Fruit fly (Drosophila melanogaster) whole organism, embryonic: ENCODE results near the gene Ae2.
A peak's percentile ranks its signal among the peaks of the same experiment; 100 is the strongest.

Experiments
- Bdp1 ChIP-seq: fragments of 200-800 bp; sonication (Bioruptor generic); optimal IDR thresholded peaks from 3 replicates; lab custom pipeline; 2016; ENCODE audit warnings: missing biosample characterization, missing genetic modification characterization
- CG10274 ChIP-seq: fragments of 200-800 bp; sonication (Bioruptor generic); optimal IDR thresholded peaks from 3 replicates; lab custom pipeline; 2017; ENCODE audit warnings: missing biosample characterization, mild to moderate bottlenecking, missing genetic modification characterization
- CG10654 ChIP-seq: fragments of 200-800 bp; sonication (Bioruptor generic); optimal IDR thresholded peaks from 2 replicates; lab custom pipeline; 2016; ENCODE audit warnings: missing biosample characterization, missing genetic modification characterization
- CG12391 ChIP-seq: fragments of 200-800 bp; sonication (Bioruptor generic); optimal IDR thresholded peaks from 3 replicates; lab custom pipeline; 2018; ENCODE audit warnings: missing biosample characterization, mild to moderate bottlenecking, missing genetic modification characterization, moderate library complexity
- CG12942 ChIP-seq: fragments of 200-800 bp; sonication (Bioruptor generic); optimal IDR thresholded peaks from 3 replicates; lab custom pipeline; 2016; ENCODE audit warnings: missing biosample characterization, missing genetic modification characterization
- CG15269 ChIP-seq: fragments of 200-800 bp; sonication (Bioruptor generic); optimal IDR thresholded peaks from 2 replicates; lab custom pipeline; 2018; ENCODE audit warnings: missing biosample characterization, mild to moderate bottlenecking, missing genetic modification characterization, moderate library complexity
- CG16863 ChIP-seq: fragments of 200-800 bp; sonication (Bioruptor generic); optimal IDR thresholded peaks from 3 replicates; lab custom pipeline; 2016; ENCODE audit warnings: missing biosample characterization, missing genetic modification characterization
- CG17361 ChIP-seq: fragments of 200-800 bp; sonication (Bioruptor generic); IDR thresholded peaks from 3 replicates; pipeline ENCODE4 v1.3.6; 2022; ENCODE audit warnings: missing biosample characterization, missing genetic modification characterization
- CG18011 ChIP-seq: fragments of 200-800 bp; sonication (Bioruptor generic); optimal IDR thresholded peaks from 2 replicates; lab custom pipeline; 2017; ENCODE audit warnings: missing biosample characterization, missing genetic modification characterization, mild to moderate bottlenecking, moderate library complexity, missing genotype
- CG1832 ChIP-seq: fragments of 200-800 bp; sonication (Bioruptor generic); optimal IDR thresholded peaks from 2 replicates; lab custom pipeline; 2017; ENCODE audit warnings: missing biosample characterization, mild to moderate bottlenecking, missing genetic modification characterization, inconsistent platforms
- CG18764 ChIP-seq: fragments of 200-800 bp; sonication (Bioruptor generic); optimal IDR thresholded peaks from 3 replicates; lab custom pipeline; 2016; ENCODE audit warnings: missing biosample characterization, missing genetic modification characterization
- CG30403 ChIP-seq: fragments of 200-800 bp; sonication (Bioruptor generic); optimal IDR thresholded peaks from 3 replicates; lab custom pipeline; 2016; ENCODE audit warnings: missing biosample characterization, missing genetic modification characterization
- CG34224 ChIP-seq: fragments of 200-800 bp; sonication (Bioruptor generic); IDR thresholded peaks from 3 replicates; pipeline ENCODE4 v1.3.6; 2022; ENCODE audit warnings: missing biosample characterization, missing genetic modification characterization; ENCODE audit not compliant: partially characterized antibody
- CG3995 ChIP-seq: fragments of 200-800 bp; sonication (Bioruptor generic); optimal IDR thresholded peaks from 3 replicates; lab custom pipeline; 2016; ENCODE audit warnings: missing biosample characterization, missing genetic modification characterization
- CG42726 ChIP-seq: fragments of 200-800 bp; sonication (Bioruptor generic); IDR thresholded peaks from 2 replicates; pipeline ENCODE4 v1.3.6; 2022; ENCODE audit warnings: missing biosample characterization, missing genetic modification characterization; ENCODE audit not compliant: partially characterized antibody
- CG4707 ChIP-seq: fragments of 200-800 bp; sonication (Bioruptor generic); optimal IDR thresholded peaks from 2 replicates; lab custom pipeline; 2018; ENCODE audit warnings: missing biosample characterization, mild to moderate bottlenecking, missing genetic modification characterization, moderate library complexity
- CG6175 ChIP-seq: fragments of 200-800 bp; sonication (Bioruptor generic); IDR thresholded peaks from 3 replicates; pipeline ENCODE4 v1.3.6; 2022; ENCODE audit warnings: missing biosample characterization, missing genetic modification characterization
- CG6854 ChIP-seq: fragments of 200-800 bp; sonication (Bioruptor generic); optimal IDR thresholded peaks from 3 replicates; lab custom pipeline; 2017; ENCODE audit warnings: missing biosample characterization, mild to moderate bottlenecking, missing genetic modification characterization
- CG7786 ChIP-seq: fragments of 200-800 bp; sonication (Bioruptor generic); optimal IDR thresholded peaks from 2 replicates; lab custom pipeline; 2016; ENCODE audit warnings: missing biosample characterization, missing genetic modification characterization
- CG9215 ChIP-seq: fragments of 200-800 bp; sonication (Bioruptor generic); IDR thresholded peaks from 2 replicates; pipeline ENCODE4 v1.3.6; 2022; ENCODE audit warnings: missing biosample characterization, missing genetic modification characterization
- Chrac-16 ChIP-seq: fragments of 200-800 bp; sonication (Bioruptor generic); optimal IDR thresholded peaks from 3 replicates; lab custom pipeline; 2016; ENCODE audit warnings: missing biosample characterization, missing genetic modification characterization
- CkIIα-i1 ChIP-seq: fragments of 200-800 bp; sonication (Bioruptor generic); IDR thresholded peaks from 2 replicates; pipeline ENCODE4 v1.3.6; 2022; ENCODE audit warnings: missing biosample characterization, missing genetic modification characterization
- Elba2 ChIP-seq: fragments of 200-800 bp; sonication (Bioruptor generic); optimal IDR thresholded peaks from 3 replicates; lab custom pipeline; 2016; ENCODE audit warnings: missing biosample characterization, missing genetic modification characterization
- Ets97D ChIP-seq: fragments of 200-800 bp; sonication (Bioruptor generic); optimal IDR thresholded peaks from 3 replicates; lab custom pipeline; 2016; ENCODE audit warnings: missing biosample characterization, missing genetic modification characterization
- Hmx ChIP-seq: fragments of 200-800 bp; sonication (Bioruptor generic); optimal IDR thresholded peaks from 2 replicates; lab custom pipeline; 2016; ENCODE audit warnings: missing biosample characterization, missing genetic modification characterization
- NC2β ChIP-seq: fragments of 200-800 bp; sonication (Bioruptor generic); optimal IDR thresholded peaks from 2 replicates; lab custom pipeline; 2016; ENCODE audit warnings: missing biosample characterization, missing genetic modification characterization
- NFAT ChIP-seq: fragments of 200-800 bp; sonication (Bioruptor generic); IDR thresholded peaks from 2 replicates; pipeline ENCODE4 v1.3.6; 2022; ENCODE audit warnings: missing biosample characterization, missing genetic modification characterization
- Poxn ChIP-seq: fragments of 200-800 bp; sonication (Bioruptor generic); IDR thresholded peaks from 2 replicates; pipeline ENCODE4 v1.3.6; 2022; ENCODE audit warnings: missing biosample characterization, missing genetic modification characterization
- Ptx1 ChIP-seq: fragments of 200-800 bp; sonication (Bioruptor generic); IDR thresholded peaks from 2 replicates; pipeline ENCODE4 v1.3.6; 2022; ENCODE audit warnings: missing biosample characterization, missing genetic modification characterization
- Sry-δ ChIP-seq: fragments of 200-800 bp; sonication (Bioruptor generic); optimal IDR thresholded peaks from 2 replicates; lab custom pipeline; 2016; ENCODE audit warnings: missing biosample characterization, missing genetic modification characterization
- abd-A ChIP-seq: fragments of 200-800 bp; sonication (Bioruptor generic); optimal IDR thresholded peaks from 3 replicates; lab custom pipeline; 2019; ENCODE audit warnings: missing biosample characterization, mild to moderate bottlenecking, missing genetic modification characterization, moderate library complexity
- al ChIP-seq: fragments of 200-800 bp; sonication (Bioruptor generic); IDR thresholded peaks from 2 replicates; pipeline ENCODE4 v1.3.6; 2022; ENCODE audit warnings: missing biosample characterization, missing genetic modification characterization
- amos ChIP-seq: fragments of 200-800 bp; sonication (Bioruptor generic); IDR thresholded peaks from 2 replicates; pipeline ENCODE4 v1.3.6; 2022; ENCODE audit warnings: missing biosample characterization, missing genetic modification characterization; ENCODE audit not compliant: partially characterized antibody
- ash1 ChIP-seq: fragments of 200-800 bp; sonication (Bioruptor generic); optimal IDR thresholded peaks from 2 replicates; lab custom pipeline; 2018; ENCODE audit warnings: missing biosample characterization, mild to moderate bottlenecking, missing genetic modification characterization
- chinmo ChIP-seq: fragments of 200-800 bp; sonication (Bioruptor generic); IDR thresholded peaks from 4 replicates; pipeline ENCODE4 v1.3.6; 2022; ENCODE audit warnings: missing biosample characterization, missing genetic modification characterization; ENCODE audit not compliant: partially characterized antibody
- ci ChIP-seq: fragments of 200-800 bp; sonication (Bioruptor generic); IDR thresholded peaks from 3 replicates; pipeline ENCODE4 v1.3.6; 2022; ENCODE audit warnings: missing biosample characterization, missing genetic modification characterization
- dm ChIP-seq: fragments of 200-800 bp; sonication (Bioruptor generic); optimal IDR thresholded peaks from 3 replicates; lab custom pipeline; 2016; ENCODE audit warnings: missing biosample characterization, missing genetic modification characterization
- emc ChIP-seq: fragments of 200-800 bp; sonication (Bioruptor generic); optimal IDR thresholded peaks from 2 replicates; lab custom pipeline; 2016; ENCODE audit warnings: missing biosample characterization, missing genetic modification characterization
- exex ChIP-seq: fragments of 200-800 bp; sonication (Bioruptor generic); optimal IDR thresholded peaks from 4 replicates; lab custom pipeline; 2018; ENCODE audit warnings: missing biosample characterization, mild to moderate bottlenecking, missing genetic modification characterization, moderate library complexity
- gcm2 ChIP-seq: fragments of 200-800 bp; sonication (Bioruptor generic); optimal IDR thresholded peaks from 2 replicates; lab custom pipeline; 2016; ENCODE audit warnings: missing biosample characterization, missing genetic modification characterization
- gt ChIP-seq: fragments of 200-800 bp; sonication (Bioruptor generic); IDR thresholded peaks from 2 replicates; pipeline ENCODE4 v1.3.6; 2022; ENCODE audit warnings: missing biosample characterization, missing genetic modification characterization
- hb ChIP-seq: fragments of 200-800 bp; sonication (Bioruptor generic); IDR thresholded peaks from 3 replicates; pipeline ENCODE4 v1.3.6; 2022; ENCODE audit warnings: missing biosample characterization, missing genetic modification characterization; ENCODE audit not compliant: partially characterized antibody
- hth ChIP-seq: fragments of >200 bp; optimal IDR thresholded peaks from 2 replicates; lab custom pipeline; 2017; ENCODE audit warnings: inconsistent platforms
- insv ChIP-seq, 2 experiments: fragments of 200-800 bp; sonication (Bioruptor generic); optimal IDR thresholded peaks; 3 replicates each; lab custom pipeline; 2016 to 2018; ENCODE audit warnings: missing biosample characterization in 2 of 2, missing genetic modification characterization in 2 of 2
- kay ChIP-seq: fragments of 200-800 bp; sonication (Bioruptor generic); optimal IDR thresholded peaks from 2 replicates; lab custom pipeline; 2016; ENCODE audit warnings: missing biosample characterization, missing genetic modification characterization
- schlank ChIP-seq: fragments of 200-800 bp; sonication (Bioruptor generic); optimal IDR thresholded peaks from 2 replicates; lab custom pipeline; 2018; ENCODE audit warnings: missing biosample characterization, mild to moderate bottlenecking, missing genetic modification characterization
- scrt ChIP-seq: fragments of 200-800 bp; sonication (Bioruptor generic); optimal IDR thresholded peaks from 2 replicates; lab custom pipeline; 2018; ENCODE audit warnings: missing biosample characterization, mild to moderate bottlenecking, missing genetic modification characterization, moderate library complexity
- stc ChIP-seq: fragments of 200-800 bp; sonication (Bioruptor generic); IDR thresholded peaks from 2 replicates; pipeline ENCODE4 v1.3.6; 2022; ENCODE audit warnings: missing biosample characterization, missing genetic modification characterization
- tna ChIP-seq: fragments of 200-800 bp; sonication (Bioruptor generic); IDR thresholded peaks from 2 replicates; pipeline ENCODE4 v1.3.6; 2022; ENCODE audit warnings: missing biosample characterization, missing genetic modification characterization; ENCODE audit not compliant: partially characterized antibody
- unpg ChIP-seq: fragments of 200-800 bp; sonication (Bioruptor generic); optimal IDR thresholded peaks from 3 replicates; lab custom pipeline; 2018; ENCODE audit warnings: missing biosample characterization, mild to moderate bottlenecking, missing genetic modification characterization, moderate library complexity
- wek ChIP-seq: fragments of 200-800 bp; sonication (Bioruptor generic); optimal IDR thresholded peaks from 3 replicates; lab custom pipeline; 2018; ENCODE audit warnings: missing biosample characterization, mild to moderate bottlenecking, missing genetic modification characterization, moderate library complexity

Gene Ae2

DNA sequence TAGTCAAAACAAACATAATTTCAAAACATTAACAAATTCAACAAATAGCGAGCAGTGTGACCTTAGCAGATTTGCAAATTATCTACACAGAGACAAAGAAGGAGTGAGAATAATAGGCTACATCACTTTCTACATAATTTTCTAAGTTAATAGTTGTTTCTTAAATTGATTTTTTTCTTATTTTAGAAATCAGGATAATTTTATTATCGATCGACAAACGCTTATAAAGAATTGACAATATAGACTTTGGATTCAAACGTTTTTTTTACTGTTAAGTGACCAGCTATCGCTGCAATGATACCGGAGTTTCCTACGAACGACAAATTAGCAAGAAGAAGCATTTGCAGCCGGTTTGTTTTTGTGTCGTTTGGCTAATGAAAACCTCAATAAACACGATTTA lies 40.2 kb upstream of the Ae2 start, which contains the start of the genes nbs and defl (continued):
- TF ChIP-seq schlank (tag; lab: Kevin White, UChicago) (no peak), CG17361 (GFP tag; lab: Robert Waterston, UW) (peak; percentile 86), CkIIα-i1 (GFP tag; lab: Robert Waterston, UW) (no peak), CG42726 (GFP tag; lab: Robert Waterston, UW) (no peak), tna (GFP tag; lab: Robert Waterston, UW) (no peak), Poxn (GFP tag; lab: Robert Waterston, UW) (0 out of 2 replicates have a peak, but pooled peaks have one; percentile 16), CG15269 (tag; lab: Kevin White, UChicago) (no peak), amos (GFP tag; lab: Robert Waterston, UW) (peak; percentile 19; the same call in 1 of the 2 replicates), emc (GFP tag; lab: Kevin White, UChicago) (peak; percentile 56), Ets97D (peak; percentile 48), Sry-δ (peak; percentile 50), abd-A (tag; lab: Kevin White, UChicago) (no peak), ash1 (GFP tag; lab: Kevin White, UChicago) (no peak), stc (GFP tag; lab: Robert Waterston, UW) (peak; percentile 62; the same call in 1 of the 2 replicates), al (peak; percentile 76), CG6175 (GFP tag; lab: Robert Waterston, UW) (no peak), Bdp1 (GFP tag; lab: Kevin White, UChicago) (no peak), ci (GFP tag; lab: Robert Waterston, UW) (no peak), CG30403 (GFP tag; lab: Kevin White, UChicago) (peak; percentile 78), exex (tag; lab: Kevin White, UChicago) (peak; percentile 36), CG6854 (GFP tag; lab: Kevin White, UChicago) (no peak), gcm2 (GFP tag; lab: Kevin White, UChicago) (no peak), Elba2 (GFP tag; lab: Kevin White, UChicago) (no peak), kay (peak; percentile 35), CG18764 (GFP tag; lab: Kevin White, UChicago) (peak; percentile 57), CG7786 (GFP tag; lab: Kevin White, UChicago) (peak; percentile 61), CG10654 (peak; percentile 50), NC2β (GFP tag; lab: Kevin White, UChicago) (peak; percentile 31), Chrac-16 (GFP tag; lab: Kevin White, UChicago) (peak; percentile 70), wek (GFP tag; lab: Kevin White, UChicago) (no peak), CG3995 (peak; percentile 96), CG1832 (GFP tag; lab: Kevin White, UChicago) (no peak), gt (GFP tag; lab: Robert Waterston, UW) (no peak), chinmo (GFP tag; lab: Robert Waterston, UW) (no peak), Ptx1 (peak; percentile 88), Hmx (GFP tag; lab: Kevin White, UChicago) (no peak), dm (peak; percentile 19), CG12391 (tag; lab: Kevin White, UChicago) (peak; percentile 73), CG9215 (GFP tag; lab: Robert Waterston, UW) (peak; percentile 81), CG10274 (GFP tag; lab: Kevin White, UChicago) (no peak), NFAT (GFP tag; lab: Robert Waterston, UW) (peak; percentile 67; the same call in 1 of the 2 replicates), unpg (GFP tag; lab: Kevin White, UChicago) (no peak), insv (GFP tag; optimal IDR thresholded peaks at IDR 0.05; lab: Kevin White, UChicago) (peak in 1 of 2 experiments; percentile 11), hb (no peak), CG4707 (GFP tag; lab: Kevin White, UChicago) (no peak), CG16863 (GFP tag; lab: Kevin White, UChicago) (peak; percentile 49), CG12942 (GFP tag; lab: Kevin White, UChicago) (peak; percentile 64), CG18011 (peak; percentile 22), scrt (peak; percentile 60), CG34224 (no peak), hth (no peak)
